Fruit fly (Drosophila melanogaster) whole organism, prepupa: ENCODE measurements around the gene CG1142.

ENCODE experiments used
- CG1621 ChIP-seq: fragments of 200-800 bp; sonication (Bioruptor generic); optimal IDR thresholded peaks from 3 replicates; lab custom pipeline; 2018; ENCODE audit warnings: missing biosample characterization, mild to moderate bottlenecking, missing genetic modification characterization
- OdsH ChIP-seq: fragments of 200-800 bp; sonication (Bioruptor generic); optimal IDR thresholded peaks from 3 replicates; lab custom pipeline; 2016; ENCODE audit warnings: missing biosample characterization, missing genetic modification characterization
- Sox14 ChIP-seq: fragments of 200-800 bp; sonication (Bioruptor generic); optimal IDR thresholded peaks from 3 replicates; lab custom pipeline; 2016; ENCODE audit warnings: missing biosample characterization, missing genetic modification characterization
- dac ChIP-seq: fragments of 200-800 bp; sonication (Bioruptor generic); optimal IDR thresholded peaks from 2 replicates; lab custom pipeline; 2017; ENCODE audit warnings: missing biosample characterization, mild to moderate bottlenecking, missing genetic modification characterization
- esn ChIP-seq: fragments of 200-800 bp; sonication (Bioruptor generic); optimal IDR thresholded peaks from 2 replicates; lab custom pipeline; 2016; ENCODE audit warnings: missing biosample characterization, mild to moderate bottlenecking, missing genetic modification characterization, moderate library complexity
- fd59A ChIP-seq: fragments of 200-800 bp; sonication (Bioruptor generic); optimal IDR thresholded peaks from 2 replicates; lab custom pipeline; 2017; ENCODE audit warnings: missing biosample characterization, mild to moderate bottlenecking, missing genetic modification characterization, missing genetic modification reagents
- salr ChIP-seq, 2 experiments: fragments of 200-800 bp; sonication (Bioruptor generic); optimal IDR thresholded peaks; 3 replicates each; lab custom pipeline; 2016 to 2018; ENCODE audit warnings: missing biosample characterization in 2 of 2, missing genetic modification characterization in 2 of 2, mild to moderate bottlenecking in 1 of 2

DNA sequence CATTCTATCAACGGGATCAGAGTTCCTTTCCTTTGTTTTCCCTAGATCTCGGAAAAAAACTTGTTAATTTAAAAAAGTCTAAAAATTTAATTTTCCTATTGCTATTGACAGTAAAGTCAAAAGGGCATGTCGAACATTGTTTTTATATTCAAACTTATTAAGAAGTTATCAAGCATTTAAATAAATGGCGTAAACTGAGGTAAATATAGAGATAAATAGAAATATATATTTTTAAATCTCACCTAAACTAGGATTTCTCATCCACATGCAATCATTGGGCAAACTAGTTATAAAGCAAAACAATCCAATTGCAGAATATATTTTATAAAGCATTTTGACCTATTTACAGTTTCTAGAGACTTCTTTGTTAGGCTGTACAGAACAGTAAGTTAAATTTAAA lies 45.8 kb upstream of the CG1142 start, which contains the start of gene Ubc84D:
- TF ChIP-seq esn (GFP tag; lab: Kevin White, UChicago): no peak
- TF ChIP-seq OdsH: no peak
- no peak for TF ChIP-seq CG1621
- no peak for TF ChIP-seq salr (GFP tag; optimal IDR thresholded peaks at IDR 0.05; lab: Kevin White, UChicago)
- TF ChIP-seq dac (GFP tag; lab: Kevin White, UChicago): no peak
- TF ChIP-seq fd59A (GFP tag; lab: Kevin White, UChicago): no peak
- no peak for TF ChIP-seq Sox14 (GFP tag; lab: Kevin White, UChicago)
